Fruit fly (Drosophila melanogaster) whole organism, prepupa: ENCODE measurements around the gene shf.
A peak's percentile ranks its signal among the peaks of the same experiment; 100 is the strongest.

ENCODE experiments used
- CG16779 ChIP-seq: fragments of 200-800 bp; sonication (Bioruptor generic); optimal IDR thresholded peaks from 3 replicates; lab custom pipeline; 2017; ENCODE audit warnings: missing biosample characterization, mild to moderate bottlenecking, missing genetic modification characterization
- CG6792 ChIP-seq: fragments of 200-800 bp; sonication (Bioruptor generic); optimal IDR thresholded peaks from 3 replicates; lab custom pipeline; 2016; ENCODE audit warnings: missing biosample characterization, missing genetic modification characterization
- CG6854 ChIP-seq: fragments of 200-800 bp; sonication (Bioruptor generic); optimal IDR thresholded peaks from 2 replicates; lab custom pipeline; 2017; ENCODE audit warnings: missing biosample characterization, mild to moderate bottlenecking, missing genetic modification characterization
- CG7368 ChIP-seq: fragments of 200-800 bp; sonication (Bioruptor generic); optimal IDR thresholded peaks from 3 replicates; lab custom pipeline; 2016; ENCODE audit warnings: missing biosample characterization, missing genetic modification characterization
- Gug ChIP-seq: fragments of 200-800 bp; sonication (Bioruptor generic); IDR thresholded peaks from 2 replicates; pipeline ENCODE4 v1.3.6; 2022; ENCODE audit warnings: missing biosample characterization, missing genetic modification characterization
- achi ChIP-seq: fragments of 200-800 bp; sonication (Bioruptor generic); optimal IDR thresholded peaks from 3 replicates; lab custom pipeline; 2016; ENCODE audit warnings: missing biosample characterization, missing genetic modification characterization
- vri ChIP-seq: fragments of 200-800 bp; sonication (Bioruptor generic); optimal IDR thresholded peaks from 3 replicates; lab custom pipeline; 2016; ENCODE audit warnings: missing biosample characterization, mild to moderate bottlenecking, missing genetic modification characterization

dm6 chrX:6792891-6793290 is 13.4 kb upstream of the shf start:
- TF ChIP-seq CG6792 (GFP tag; lab: Kevin White, UChicago): no peak
- no peak for TF ChIP-seq CG6854 (GFP tag; lab: Kevin White, UChicago)
- no peak for TF ChIP-seq achi (GFP tag; lab: Kevin White, UChicago)
- TF ChIP-seq CG16779 (tag; lab: Kevin White, UChicago): no peak
- no peak for TF ChIP-seq CG7368
- TF ChIP-seq vri (GFP tag; lab: Kevin White, UChicago): no peak
- peak; percentile 37; the same call in 1 of the 2 replicates for TF ChIP-seq Gug (GFP tag; lab: Robert Waterston, UW)
